Worm (Caenorhabditis elegans) whole organism, L2 larva: ENCODE results near the gene T15B7.8.

Experiments
- F13H6.1 ChIP-seq: sonication (generic microtip); optimal IDR thresholded peaks from 2 replicates; lab custom pipeline; 2016; ENCODE audit warnings: missing genetic modification characterization, missing compliant biosample characterization
- R02D3.7 ChIP-seq: fragments of 150-350 bp; optimal IDR thresholded peaks from 2 replicates; lab custom pipeline; 2014; ENCODE audit warnings: missing biosample characterization, missing genetic modification characterization
- Y55F3AM.14 ChIP-seq: fragments of 200-800 bp; sonication (Bioruptor generic); optimal IDR thresholded peaks from 2 replicates; lab custom pipeline; 2018; ENCODE audit warnings: mild to moderate bottlenecking, missing genetic modification characterization, missing compliant biosample characterization
- alr-1 ChIP-seq: fragments of 150-350 bp; optimal IDR thresholded peaks from 2 replicates; lab custom pipeline; 2014; ENCODE audit warnings: missing biosample characterization, missing genetic modification characterization
- aly-2 ChIP-seq: fragments of 150-350 bp; optimal IDR thresholded peaks from 2 replicates; lab custom pipeline; 2014; ENCODE audit warnings: missing biosample characterization, missing genetic modification characterization
- ama-1 ChIP-seq: fragments of 150-350 bp; optimal IDR thresholded peaks from 2 replicates; lab custom pipeline; 2018; ENCODE audit warnings: inconsistent platforms
- blmp-1 ChIP-seq: sonication (generic microtip); optimal IDR thresholded peaks from 2 replicates; lab custom pipeline; 2017; ENCODE audit warnings: missing genetic modification characterization, mild to moderate bottlenecking, missing compliant biosample characterization, antibody characterized with exemption, moderate library complexity; ENCODE audit not compliant: insufficient read depth
- ceh-82 ChIP-seq: fragments of 150-350 bp; optimal IDR thresholded peaks from 2 replicates; lab custom pipeline; 2014; ENCODE audit warnings: missing biosample characterization, missing genetic modification characterization
- crh-2 ChIP-seq: sonication (generic microtip); optimal IDR thresholded peaks from 2 replicates; lab custom pipeline; 2017; ENCODE audit warnings: missing biosample characterization, missing genetic modification characterization
- egl-27 ChIP-seq: sonication (generic microtip); optimal IDR thresholded peaks from 3 replicates; lab custom pipeline; 2017; ENCODE audit warnings: missing biosample characterization, missing genetic modification reagents, missing genetic modification characterization
- elt-3 ChIP-seq: sonication (generic microtip); optimal IDR thresholded peaks from 2 replicates; lab custom pipeline; 2017; ENCODE audit warnings: missing biosample characterization, missing genetic modification characterization
- gmeb-1 ChIP-seq: fragments of 150-350 bp; optimal IDR thresholded peaks from 2 replicates; lab custom pipeline; 2014; ENCODE audit warnings: missing biosample characterization, missing genetic modification characterization
- lin-11 ChIP-seq: fragments of 150-350 bp; sonication (generic microtip); optimal IDR thresholded peaks from 2 replicates; lab custom pipeline; 2014; ENCODE audit warnings: missing biosample characterization, missing genetic modification characterization, inconsistent platforms, mixed read lengths
- lin-13 ChIP-seq: fragments of 150-350 bp; optimal IDR thresholded peaks from 2 replicates; lab custom pipeline; 2014; ENCODE audit warnings: missing biosample characterization, missing genetic modification reagents, missing genetic modification characterization
- lin-39 ChIP-seq: fragments of 150-350 bp; optimal IDR thresholded peaks from 2 replicates; lab custom pipeline; 2014; ENCODE audit warnings: missing biosample characterization, missing genetic modification reagents, missing genetic modification characterization
- mdl-1 ChIP-seq, 2 experiments: fragments of 150-350 bp in 1 of 2; sonication (generic microtip) in 1 of 2; optimal IDR thresholded peaks; 2 replicates each; lab custom pipeline; 2017; ENCODE audit warnings: missing biosample characterization in 2 of 2, missing genetic modification characterization in 2 of 2
- nhr-11 ChIP-seq: fragments of 150-350 bp; optimal IDR thresholded peaks from 2 replicates; lab custom pipeline; 2014; ENCODE audit warnings: missing biosample characterization, missing genetic modification characterization
- nhr-12 ChIP-seq: fragments of 150-350 bp; optimal IDR thresholded peaks from 2 replicates; lab custom pipeline; 2014; ENCODE audit warnings: missing biosample characterization, missing genetic modification characterization
- nhr-129 ChIP-seq: fragments of 150-350 bp; optimal IDR thresholded peaks from 2 replicates; lab custom pipeline; 2014; ENCODE audit warnings: missing biosample characterization, missing genetic modification characterization
- nhr-21 ChIP-seq: fragments of 150-350 bp; optimal IDR thresholded peaks from 2 replicates; lab custom pipeline; 2014; ENCODE audit warnings: missing biosample characterization, missing genetic modification characterization
- nhr-237 ChIP-seq: fragments of 150-350 bp; optimal IDR thresholded peaks from 2 replicates; lab custom pipeline; 2014; ENCODE audit warnings: missing biosample characterization, missing genetic modification characterization
- nhr-25 ChIP-seq: fragments of 150-350 bp; sonication (generic microtip); optimal IDR thresholded peaks from 3 replicates; lab custom pipeline; 2014; ENCODE audit warnings: missing biosample characterization, missing genetic modification characterization
- nhr-6 ChIP-seq: fragments of 150-350 bp; optimal IDR thresholded peaks from 2 replicates; lab custom pipeline; 2014; ENCODE audit warnings: missing biosample characterization, missing genetic modification characterization
- nhr-77 ChIP-seq: fragments of 150-350 bp; optimal IDR thresholded peaks from 2 replicates; lab custom pipeline; 2014; ENCODE audit warnings: missing biosample characterization, missing genetic modification characterization
- peb-1 ChIP-seq: fragments of 150-350 bp; optimal IDR thresholded peaks from 2 replicates; lab custom pipeline; 2014; ENCODE audit warnings: missing biosample characterization, missing genetic modification characterization
- sem-4 ChIP-seq: fragments of 150-350 bp; optimal IDR thresholded peaks from 2 replicates; lab custom pipeline; 2014; ENCODE audit warnings: missing biosample characterization, missing genetic modification reagents, missing genetic modification characterization
- sma-3 ChIP-seq: sonication (generic microtip); optimal IDR thresholded peaks from 2 replicates; lab custom pipeline; 2016; ENCODE audit warnings: missing genetic modification reagents, missing genetic modification characterization, missing compliant biosample characterization
- sma-9 ChIP-seq, 2 experiments: fragments of 150-350 bp in 1 of 2; sonication (generic microtip) in 1 of 2; optimal IDR thresholded peaks; 2 replicates each; lab custom pipeline; 2014 to 2016; ENCODE audit warnings: missing genetic modification characterization in 2 of 2, mild to moderate bottlenecking in 1 of 2, missing biosample characterization in 1 of 2, missing compliant biosample characterization in 1 of 2, missing genetic modification reagents in 1 of 2, moderate library complexity in 1 of 2
- snpc-4 ChIP-seq: fragments of 150-350 bp; optimal IDR thresholded peaks from 2 replicates; lab custom pipeline; 2014; ENCODE audit warnings: missing biosample characterization, missing genetic modification characterization
- unc-55 ChIP-seq: fragments of 150-350 bp; sonication (generic microtip); optimal IDR thresholded peaks from 3 replicates; lab custom pipeline; 2014; ENCODE audit warnings: missing biosample characterization, missing genetic modification reagents, missing genetic modification characterization
- zag-1 ChIP-seq: fragments of 150-350 bp; optimal IDR thresholded peaks from 2 replicates; lab custom pipeline; 2014; ENCODE audit warnings: missing biosample characterization, missing genetic modification characterization
- ztf-4 ChIP-seq: fragments of 150-350 bp; optimal IDR thresholded peaks from 2 replicates; lab custom pipeline; 2014; ENCODE audit warnings: missing biosample characterization, missing genetic modification characterization

T15B7.8 gene

ce11 chrV:6842437-6842836 lies 20.8 kb downstream of the T15B7.8 start, which contains the start of gene T15B7.1:
Gene T15B7.1, plus strand, starts transcription at chrV:6842737.
- no peak for TF ChIP-seq nhr-6 (tag; lab: Kevin White, UChicago)
- TF ChIP-seq ceh-82 (tag; lab: Kevin White, UChicago) = no peak
- TF ChIP-seq nhr-129 (tag; lab: Kevin White, UChicago) = no peak
- TF ChIP-seq Y55F3AM.14 (GFP tag; lab: Kevin White, UChicago) = no peak
- TF ChIP-seq elt-3 (tag; lab: Kevin White, UChicago) = no peak
- TF ChIP-seq lin-39 (tag; lab: Kevin White, UChicago) = no peak
- no peak for TF ChIP-seq peb-1 (tag; lab: Kevin White, UChicago)
- TF ChIP-seq snpc-4 (tag; lab: Kevin White, UChicago) = no peak
- no peak for TF ChIP-seq gmeb-1
- no peak for TF ChIP-seq sem-4 (tag; lab: Kevin White, UChicago)
- no peak for TF ChIP-seq nhr-21 (tag; lab: Kevin White, UChicago)
- no peak for TF ChIP-seq F13H6.1
- TF ChIP-seq sma-3 (GFP tag; lab: Kevin White, UChicago) = no peak
- no peak for TF ChIP-seq nhr-12 (tag; lab: Kevin White, UChicago)
- TF ChIP-seq ztf-4 (tag; lab: Kevin White, UChicago) = no peak
- no peak for TF ChIP-seq lin-13
- TF ChIP-seq nhr-25 (tag; lab: Kevin White, UChicago) = no peak

- TF ChIP-seq blmp-1 (tag; lab: Kevin White, UChicago) (no peak), R02D3.7 (no peak), ama-1 (lab: Kevin White, UChicago) (no peak), alr-1 (tag; lab: Kevin White, UChicago) (no peak), sma-9 (GFP tag; optimal IDR thresholded peaks at IDR 0.05; lab: Kevin White, UChicago) (no peak), sma-9 (tag; optimal IDR thresholded peaks at IDR 0.05; lab: Kevin White, UChicago) (no peak)
These were observed 24.9 kb downstream of the T15B7.8 start, which contains the start of gene lgc-54 for ce11 chrV:6846507-6846906. Gene lgc-54, minus strand, starts transcription at chrV:6846607.

ce11 chrV:6854711-6855110 lies 33.1 kb downstream of the T15B7.8 start, which contains the start of gene gpa-10:
Gene gpa-10, minus strand, starts transcription at chrV:6854811.
- no peak for TF ChIP-seq peb-1 (tag; lab: Kevin White, UChicago)
- no peak for TF ChIP-seq nhr-129 (tag; lab: Kevin White, UChicago)
- no peak for TF ChIP-seq nhr-77
- TF ChIP-seq ztf-4 (tag; lab: Kevin White, UChicago) = no peak
- no peak for TF ChIP-seq nhr-21 (tag; lab: Kevin White, UChicago)
- no peak for TF ChIP-seq unc-55
- TF ChIP-seq nhr-237 (tag; lab: Kevin White, UChicago) = no peak
- TF ChIP-seq lin-11 (tag; lab: Kevin White, UChicago) = no peak
- no peak for TF ChIP-seq Y55F3AM.14 (GFP tag; lab: Kevin White, UChicago)
- no peak for TF ChIP-seq nhr-12 (tag; lab: Kevin White, UChicago)
- no peak for TF ChIP-seq aly-2 (tag; lab: Kevin White, UChicago)
- no peak for TF ChIP-seq zag-1 (tag; lab: Kevin White, UChicago)
- TF ChIP-seq nhr-11 (tag; lab: Kevin White, UChicago) = no peak
- TF ChIP-seq, all 48 proteins: peak for 0

ce11 chrV:6870004-6870403 lies 48.4 kb downstream of the T15B7.8 start, which contains the start of gene frpr-18:
Gene frpr-18, plus strand, starts transcription at chrV:6870304.
- TF ChIP-seq sma-9 (GFP tag; optimal IDR thresholded peaks at IDR 0.05; lab: Kevin White, UChicago) (no peak), sma-9 (tag; optimal IDR thresholded peaks at IDR 0.05; lab: Kevin White, UChicago) (no peak), egl-27 (tag; lab: Kevin White, UChicago) (no peak), mdl-1 (tag; optimal IDR thresholded peaks at IDR 0.05; lab: Kevin White, UChicago) (no peak), F13H6.1 (no peak), ztf-4 (tag; lab: Kevin White, UChicago) (no peak), alr-1 (tag; lab: Kevin White, UChicago) (no peak), crh-2 (tag; lab: Kevin White, UChicago) (no peak)

- TF ChIP-seq lin-13 (no peak), nhr-129 (tag; lab: Kevin White, UChicago) (peak; percentile 37), F13H6.1 (peak; percentile 2), alr-1 (tag; lab: Kevin White, UChicago) (no peak)
These were observed 53.1 kb downstream of the T15B7.8 start for ce11 chrV:6874735-6875134.
